Worm (Caenorhabditis elegans) whole organism, midembryonic: Measurements from ENCODE around the gene Y45F10B.13.
"Not testable (repeated sequence)": the region's sequence is repeated elsewhere in the genome, so short reads cannot be mapped to it uniquely, and the experiment has no call there.

ENCODE experiments used
- T22C8.4 ChIP-seq: fragments of 200-800 bp; sonication (Bioruptor generic); IDR thresholded peaks from 2 replicates; pipeline ENCODE4 v1.3.6; 2022; ENCODE audit warnings: missing genetic modification characterization, missing compliant biosample characterization
- cog-1 ChIP-seq: sonication (generic microtip); optimal IDR thresholded peaks from 2 replicates; lab custom pipeline; 2016; ENCODE audit warnings: missing genetic modification characterization, missing compliant biosample characterization
- flt-1 ChIP-seq: fragments of 200-800 bp; sonication (Bioruptor generic); IDR thresholded peaks from 2 replicates; pipeline ENCODE4 v1.3.6; 2022; ENCODE audit warnings: missing genetic modification characterization, missing compliant biosample characterization
- klf-2 ChIP-seq: fragments of 200-800 bp; sonication (Bioruptor generic); conservative IDR thresholded peaks from 2 replicates; pipeline ENCODE4 v1.3.6; 2022; ENCODE audit warnings: missing genetic modification reagents, missing genetic modification characterization, missing compliant biosample characterization
- med-1 ChIP-seq: sonication (generic microtip); optimal IDR thresholded peaks from 2 replicates; lab custom pipeline; 2017; ENCODE audit warnings: missing genetic modification characterization, mild to moderate bottlenecking, missing compliant biosample characterization, antibody characterized with exemption, missing genetic modification reagents; ENCODE audit not compliant: insufficient read depth
- ref-1 ChIP-seq: fragments of 200-800 bp; sonication (Bioruptor generic); conservative IDR thresholded peaks from 2 replicates; pipeline ENCODE4 v1.3.6; 2022; ENCODE audit warnings: missing genetic modification reagents, missing genetic modification characterization, missing compliant biosample characterization
- tab-1 ChIP-seq: fragments of 200-800 bp; sonication (Bioruptor generic); IDR thresholded peaks from 2 replicates; pipeline ENCODE4 v1.3.6; 2022; ENCODE audit warnings: missing genetic modification characterization, missing compliant biosample characterization
- ztf-23 ChIP-seq: fragments of 200-800 bp; sonication (Bioruptor generic); IDR thresholded peaks from 2 replicates; pipeline ENCODE4 v1.3.6; 2022; ENCODE audit warnings: missing genetic modification reagents, missing genetic modification characterization, missing compliant biosample characterization
- ztf-29 ChIP-seq: fragments of 200-800 bp; sonication (Bioruptor generic); IDR thresholded peaks from 2 replicates; pipeline ENCODE4 v1.3.6; 2022; ENCODE audit warnings: missing genetic modification reagents, missing genetic modification characterization, missing compliant biosample characterization

The Y45F10B.13 gene

ce11 chrIV:13587175-13587574 lies 25.6 kb upstream of the Y45F10B.13 start, which contains the start of gene Y45F10B.12:
Y45F10B.12 (plus strand) TSS chrIV:13587475.
- TF ChIP-seq cog-1 (no peak), ztf-23 (no peak), flt-1 (GFP tag; lab: Robert Waterston, UW) (no peak), ref-1 (GFP tag; lab: Robert Waterston, UW) (no peak), klf-2 (GFP tag; lab: Robert Waterston, UW) (no peak), ztf-29 (GFP tag; lab: Robert Waterston, UW) (no peak)

- no peak for TF ChIP-seq ztf-29 (GFP tag; lab: Robert Waterston, UW)
- no peak for TF ChIP-seq ref-1 (GFP tag; lab: Robert Waterston, UW)
These were observed 23.1 kb upstream of the Y45F10B.13 start, which contains the start of gene sru-11 for ce11 chrIV:13584646-13585045. sru-11 (plus strand) TSS chrIV:13584946.

- TF ChIP-seq tab-1 (GFP tag; lab: Robert Waterston, UW) (no peak), cog-1 (no peak), ref-1 (GFP tag; lab: Robert Waterston, UW) (no peak), med-1 (no peak), ztf-23 (no peak), flt-1 (GFP tag; lab: Robert Waterston, UW) (no peak), T22C8.4 (GFP tag; lab: Robert Waterston, UW) (no peak)
These were observed 21.4 kb upstream of the Y45F10B.13 start, which contains the start of gene sru-12 for ce11 chrIV:13582909-13583308. sru-12 (plus strand) TSS chrIV:13583209.

- TF ChIP-seq ref-1 (GFP tag; lab: Robert Waterston, UW); flt-1 (GFP tag; lab: Robert Waterston, UW); cog-1: not testable (repeated sequence)
These were observed 17.4 kb upstream of the Y45F10B.13 start, which contains the start of gene sru-16 for ce11 chrIV:13578953-13579352. sru-16 (plus strand) TSS chrIV:13579253.

- TF ChIP-seq tab-1 (GFP tag; lab: Robert Waterston, UW); ztf-23; klf-2 (GFP tag; lab: Robert Waterston, UW): not testable (repeated sequence)
These were observed 16.6 kb upstream of the Y45F10B.13 start, which contains the start of gene Y45F10B.8 for ce11 chrIV:13578174-13578573. Y45F10B.8 (minus strand) TSS chrIV:13578274.

- TF ChIP-seq ref-1 (GFP tag; lab: Robert Waterston, UW): no peak
- TF ChIP-seq klf-2 (GFP tag; lab: Robert Waterston, UW): no peak
- no peak for TF ChIP-seq T22C8.4 (GFP tag; lab: Robert Waterston, UW)
- no peak for TF ChIP-seq tab-1 (GFP tag; lab: Robert Waterston, UW)
- TF ChIP-seq cog-1: no peak
- no peak for TF ChIP-seq flt-1 (GFP tag; lab: Robert Waterston, UW)
- no peak for TF ChIP-seq med-1
- no peak for TF ChIP-seq ztf-23
- TF ChIP-seq ztf-29 (GFP tag; lab: Robert Waterston, UW): no peak
These were observed 14.1 kb upstream of the Y45F10B.13 start for ce11 chrIV:13575673-13576072.

- TF ChIP-seq flt-1 (GFP tag; lab: Robert Waterston, UW) (no peak), klf-2 (GFP tag; lab: Robert Waterston, UW) (no peak), ztf-29 (GFP tag; lab: Robert Waterston, UW) (no peak), ztf-23 (no peak), T22C8.4 (GFP tag; lab: Robert Waterston, UW) (no peak), tab-1 (GFP tag; lab: Robert Waterston, UW) (no peak), ref-1 (GFP tag; lab: Robert Waterston, UW) (no peak), med-1 (no peak), cog-1 (no peak)
These were observed 13.2 kb upstream of the Y45F10B.13 start, which contains the start of gene srd-10 for ce11 chrIV:13574733-13575132. srd-10 (plus strand) TSS chrIV:13575033.

- TF ChIP-seq tab-1 (GFP tag; lab: Robert Waterston, UW) (no peak), klf-2 (GFP tag; lab: Robert Waterston, UW) (no peak), flt-1 (GFP tag; lab: Robert Waterston, UW) (no peak), ztf-29 (GFP tag; lab: Robert Waterston, UW) (no peak)
These were observed 2.8 kb upstream of the Y45F10B.13 start for ce11 chrIV:13564284-13564683.

ce11 chrIV:13559020-13559419 lies 2.5 kb downstream of the Y45F10B.13 start:
- TF ChIP-seq tab-1 (GFP tag; lab: Robert Waterston, UW) (no peak), ztf-29 (GFP tag; lab: Robert Waterston, UW) (no peak), ref-1 (GFP tag; lab: Robert Waterston, UW) (no peak), ztf-23 (no peak), cog-1 (no peak), flt-1 (GFP tag; lab: Robert Waterston, UW) (no peak), klf-2 (GFP tag; lab: Robert Waterston, UW) (no peak), T22C8.4 (GFP tag; lab: Robert Waterston, UW) (no peak), med-1 (no peak)

ce11 chrIV:13557393-13557792 lies 4.1 kb downstream of the Y45F10B.13 start:
- no peak for TF ChIP-seq med-1
- no peak for TF ChIP-seq klf-2 (GFP tag; lab: Robert Waterston, UW)
- no peak for TF ChIP-seq tab-1 (GFP tag; lab: Robert Waterston, UW)
- no peak for TF ChIP-seq ref-1 (GFP tag; lab: Robert Waterston, UW)
- TF ChIP-seq ztf-29 (GFP tag; lab: Robert Waterston, UW): no peak
- no peak for TF ChIP-seq cog-1
- TF ChIP-seq flt-1 (GFP tag; lab: Robert Waterston, UW): no peak
- TF ChIP-seq ztf-23: no peak
- TF ChIP-seq T22C8.4 (GFP tag; lab: Robert Waterston, UW): no peak

- TF ChIP-seq med-1: no peak
- TF ChIP-seq klf-2 (GFP tag; lab: Robert Waterston, UW): no peak
- TF ChIP-seq cog-1: no peak
- no peak for TF ChIP-seq T22C8.4 (GFP tag; lab: Robert Waterston, UW)
- no peak for TF ChIP-seq ztf-23
- no peak for TF ChIP-seq ztf-29 (GFP tag; lab: Robert Waterston, UW)
- no peak for TF ChIP-seq tab-1 (GFP tag; lab: Robert Waterston, UW)
- no peak for TF ChIP-seq ref-1 (GFP tag; lab: Robert Waterston, UW)
- no peak for TF ChIP-seq flt-1 (GFP tag; lab: Robert Waterston, UW)
These were observed 6.0 kb downstream of the Y45F10B.13 start for ce11 chrIV:13555508-13555907.
